Worm (Caenorhabditis elegans) whole organism, L3 larva: ENCODE data around the gene plc-3.

Source experiments
- R02D3.7 ChIP-seq: fragments of 150-350 bp; optimal IDR thresholded peaks from 2 replicates; lab custom pipeline; 2014; ENCODE audit warnings: missing biosample characterization, missing genetic modification characterization
- ceh-28 ChIP-seq: fragments of 150-350 bp; optimal IDR thresholded peaks from 2 replicates; lab custom pipeline; 2014; ENCODE audit warnings: missing biosample characterization, missing genetic modification reagents, missing genetic modification characterization
- ceh-82 ChIP-seq: fragments of 150-350 bp; optimal IDR thresholded peaks from 2 replicates; lab custom pipeline; 2014; ENCODE audit warnings: missing biosample characterization, missing genetic modification characterization
- ceh-9 ChIP-seq: sonication (generic microtip); optimal IDR thresholded peaks from 2 replicates; lab custom pipeline; 2018; ENCODE audit warnings: missing biosample characterization, missing genetic modification characterization
- egl-27 ChIP-seq: sonication (generic microtip); optimal IDR thresholded peaks from 4 replicates; lab custom pipeline; 2017; ENCODE audit warnings: missing biosample characterization, missing genetic modification reagents, missing genetic modification characterization
- egl-5 ChIP-seq: fragments of 150-350 bp; optimal IDR thresholded peaks from 2 replicates; lab custom pipeline; 2017; ENCODE audit warnings: missing biosample characterization, missing genetic modification reagents, missing genetic modification characterization, inconsistent platforms
- elt-1 ChIP-seq: fragments of 150-350 bp; optimal IDR thresholded peaks from 2 replicates; lab custom pipeline; 2014; ENCODE audit warnings: missing biosample characterization, missing genetic modification characterization
- elt-3 ChIP-seq, 3 experiments: fragments of 150-350 bp in 1 of 3; sonication (generic microtip) in 2 of 3; optimal IDR thresholded peaks; 2 replicates in 2 of 3; 4 replicates in 1 of 3; lab custom pipeline; 2014 to 2017; ENCODE audit warnings: missing biosample characterization in 3 of 3, missing genetic modification characterization in 3 of 3
- fkh-10 ChIP-seq: sonication (generic microtip); optimal IDR thresholded peaks from 2 replicates; lab custom pipeline; 2017; ENCODE audit warnings: missing biosample characterization, missing genetic modification reagents, missing genetic modification characterization
- fkh-2 ChIP-seq: fragments of 150-350 bp; optimal IDR thresholded peaks from 2 replicates; lab custom pipeline; 2014; ENCODE audit warnings: missing biosample characterization, missing genetic modification reagents, missing genetic modification characterization
- hmg-11 ChIP-seq: sonication (generic microtip); optimal IDR thresholded peaks from 2 replicates; lab custom pipeline; 2016; ENCODE audit warnings: missing genetic modification characterization, missing compliant biosample characterization
- jun-1 ChIP-seq: fragments of 150-350 bp; optimal IDR thresholded peaks from 2 replicates; lab custom pipeline; 2014; ENCODE audit warnings: missing biosample characterization, missing genetic modification reagents, missing genetic modification characterization
- lin-15B ChIP-seq: fragments of 150-350 bp; optimal IDR thresholded peaks from 2 replicates; lab custom pipeline; 2014; ENCODE audit warnings: missing biosample characterization, missing genetic modification characterization
- lin-39 ChIP-seq: fragments of 150-350 bp; optimal IDR thresholded peaks from 2 replicates; lab custom pipeline; 2018; ENCODE audit warnings: missing biosample characterization, missing genetic modification reagents, missing genetic modification characterization
- lsy-12 ChIP-seq: sonication (generic microtip); optimal IDR thresholded peaks from 2 replicates; lab custom pipeline; 2016; ENCODE audit warnings: mild to moderate bottlenecking, missing genetic modification characterization, missing compliant biosample characterization
- mdl-1 ChIP-seq: fragments of 150-350 bp; optimal IDR thresholded peaks from 2 replicates; lab custom pipeline; 2014; ENCODE audit warnings: missing biosample characterization, missing genetic modification characterization
- mml-1 ChIP-seq: fragments of 150-350 bp; sonication (generic microtip); optimal IDR thresholded peaks from 3 replicates; lab custom pipeline; 2014; ENCODE audit warnings: missing biosample characterization, missing genetic modification characterization
- nfya-1 ChIP-seq: sonication (generic microtip); optimal IDR thresholded peaks from 2 replicates; lab custom pipeline; 2017; ENCODE audit warnings: missing genetic modification characterization, mild to moderate bottlenecking, missing compliant biosample characterization, antibody characterized with exemption, moderate library complexity; ENCODE audit not compliant: insufficient read depth
- nhr-11 ChIP-seq: fragments of 150-350 bp; optimal IDR thresholded peaks from 2 replicates; lab custom pipeline; 2014; ENCODE audit warnings: missing biosample characterization, missing genetic modification characterization
- nhr-28 ChIP-seq: fragments of 150-350 bp; optimal IDR thresholded peaks from 2 replicates; lab custom pipeline; 2014; ENCODE audit warnings: missing biosample characterization, missing genetic modification characterization
- nhr-43 ChIP-seq: sonication (generic microtip); optimal IDR thresholded peaks from 2 replicates; lab custom pipeline; 2016; ENCODE audit warnings: mild to moderate bottlenecking, missing genetic modification characterization, missing compliant biosample characterization; ENCODE audit not compliant: poor library complexity, severe bottlenecking
- nhr-67 ChIP-seq: fragments of 150-350 bp; optimal IDR thresholded peaks from 2 replicates; lab custom pipeline; 2014; ENCODE audit warnings: missing biosample characterization, missing genetic modification characterization
- nhr-76 ChIP-seq: fragments of 150-350 bp; sonication (generic microtip); optimal IDR thresholded peaks from 5 replicates; lab custom pipeline; 2014; ENCODE audit warnings: missing biosample characterization, missing genetic modification characterization
- nhr-77 ChIP-seq: fragments of 150-350 bp; optimal IDR thresholded peaks from 2 replicates; lab custom pipeline; 2014; ENCODE audit warnings: missing biosample characterization, missing genetic modification characterization
- pha-4 ChIP-seq: fragments of 150-350 bp; optimal IDR thresholded peaks from 2 replicates; lab custom pipeline; 2014; ENCODE audit warnings: missing biosample characterization, missing genetic modification reagents, missing genetic modification characterization
- sea-2 ChIP-seq: fragments of 150-350 bp; sonication (generic microtip); optimal IDR thresholded peaks from 4 replicates; lab custom pipeline; 2014; ENCODE audit warnings: missing biosample characterization, missing genetic modification reagents, missing genetic modification characterization
- skn-1 ChIP-seq: fragments of 150-350 bp; optimal IDR thresholded peaks from 2 replicates; lab custom pipeline; 2014; ENCODE audit warnings: missing biosample characterization, missing genetic modification characterization
- snpc-4 ChIP-seq: fragments of 150-350 bp; optimal IDR thresholded peaks from 2 replicates; lab custom pipeline; 2014; ENCODE audit warnings: missing biosample characterization, missing genetic modification characterization
- tbx-2 ChIP-seq: sonication (generic microtip); optimal IDR thresholded peaks from 2 replicates; lab custom pipeline; 2016; ENCODE audit warnings: mild to moderate bottlenecking, missing genetic modification characterization, missing compliant biosample characterization
- unc-39 ChIP-seq: sonication (generic microtip); optimal IDR thresholded peaks from 4 replicates; lab custom pipeline; 2017; ENCODE audit warnings: missing biosample characterization, missing genetic modification characterization
- unc-62 ChIP-seq: fragments of 150-350 bp; sonication (generic microtip); optimal IDR thresholded peaks from 4 replicates; lab custom pipeline; 2014; ENCODE audit warnings: missing biosample characterization, missing genetic modification reagents, missing genetic modification characterization
- zag-1 ChIP-seq: fragments of 150-350 bp; optimal IDR thresholded peaks from 2 replicates; lab custom pipeline; 2014; ENCODE audit warnings: missing biosample characterization, missing genetic modification characterization
- ztf-11 ChIP-seq: fragments of 150-350 bp; optimal IDR thresholded peaks from 2 replicates; lab custom pipeline; 2014; ENCODE audit warnings: missing biosample characterization, missing genetic modification characterization

Gene plc-3

ce11 chrII:10239595-10239994 lies 16.9 kb downstream of the plc-3 start, which contains the start of gene mec-15:
mec-15 (minus strand) TSS chrII:10239695.
- TF ChIP-seq ceh-82 (tag; lab: Kevin White, UChicago) (no peak), pha-4 (tag; lab: Kevin White, UChicago) (no peak), jun-1 (tag; lab: Kevin White, UChicago) (no peak), tbx-2 (tag; lab: Kevin White, UChicago) (no peak), mml-1 (tag; lab: Kevin White, UChicago) (no peak), nhr-43 (tag; lab: Kevin White, UChicago) (no peak), egl-27 (tag; lab: Kevin White, UChicago) (no peak), nhr-28 (tag; lab: Kevin White, UChicago) (no peak), egl-5 (no peak), lin-15B (tag; lab: Kevin White, UChicago) (no peak), R02D3.7 (tag; lab: Kevin White, UChicago) (no peak), snpc-4 (tag; lab: Kevin White, UChicago) (no peak), elt-1 (tag; lab: Kevin White, UChicago) (no peak), ztf-11 (tag; lab: Kevin White, UChicago) (no peak), fkh-2 (tag; lab: Kevin White, UChicago) (no peak), fkh-10 (GFP tag; lab: Kevin White, UChicago) (no peak), nfya-1 (tag; lab: Kevin White, UChicago) (no peak)

ce11 chrII:10242294-10242693 lies 19.6 kb downstream of the plc-3 start, which contains the start of gene mrps-14:
mrps-14 (minus strand) TSS chrII:10242490.
- TF ChIP-seq ceh-28 (tag; lab: Kevin White, UChicago) (no peak), mdl-1 (tag; lab: Kevin White, UChicago) (no peak), unc-62 (GFP tag; lab: Kevin White, UChicago) (no peak), pha-4 (tag; lab: Kevin White, UChicago) (no peak)

ce11 chrII:10245612-10246011 lies 22.9 kb downstream of the plc-3 start:
- TF ChIP-seq skn-1 (tag; lab: Kevin White, UChicago) (no peak), hmg-11 (tag; lab: Kevin White, UChicago) (no peak), elt-3 (tag; optimal IDR thresholded peaks at IDR 0.05; lab: Kevin White, UChicago) (no peak), pha-4 (tag; lab: Kevin White, UChicago) (no peak), unc-39 (no peak), nhr-76 (tag; lab: Kevin White, UChicago) (no peak), nhr-67 (tag; lab: Kevin White, UChicago) (no peak), sea-2 (GFP tag; lab: Kevin White, UChicago) (no peak), lsy-12 (tag; lab: Kevin White, UChicago) (no peak), egl-27 (tag; lab: Kevin White, UChicago) (no peak), ceh-9 (tag; lab: Kevin White, UChicago) (no peak), unc-62 (GFP tag; lab: Kevin White, UChicago) (no peak), mml-1 (tag; lab: Kevin White, UChicago) (no peak), zag-1 (tag; lab: Kevin White, UChicago) (no peak), lin-39 (tag; lab: Kevin White, UChicago) (no peak), elt-1 (tag; lab: Kevin White, UChicago) (no peak), snpc-4 (tag; lab: Kevin White, UChicago) (no peak), nhr-77 (tag; lab: Kevin White, UChicago) (no peak), nhr-28 (tag; lab: Kevin White, UChicago) (no peak)
- TF ChIP-seq, all 47 proteins: peak for 0

- no peak for TF ChIP-seq unc-39
- TF ChIP-seq unc-62 (GFP tag; lab: Kevin White, UChicago) = no peak
- TF ChIP-seq snpc-4 (tag; lab: Kevin White, UChicago) = no peak
- TF ChIP-seq nhr-11 (tag; lab: Kevin White, UChicago) = no peak
- TF ChIP-seq elt-3 (tag; optimal IDR thresholded peaks at IDR 0.05; lab: Kevin White, UChicago) = no peak
- TF ChIP-seq fkh-10 (GFP tag; lab: Kevin White, UChicago) = no peak
- no peak for TF ChIP-seq egl-5
Observed at ce11 chrII:10247154-10247553, 24.5 kb downstream of the plc-3 start.
